Fruit fly (Drosophila melanogaster) whole organism, embryonic: ENCODE data around the gene CG2059.
A peak's percentile ranks its signal among the peaks of the same experiment; 100 is the strongest.

Experiments used
- CG10267 ChIP-seq: fragments of 200-800 bp; sonication (Bioruptor generic); optimal IDR thresholded peaks from 2 replicates; lab custom pipeline; 2018; ENCODE audit warnings: missing biosample characterization, mild to moderate bottlenecking, missing genetic modification characterization, moderate library complexity
- CG12155 ChIP-seq: fragments of 200-800 bp; sonication (Bioruptor generic); optimal IDR thresholded peaks from 3 replicates; lab custom pipeline; 2016; ENCODE audit warnings: missing biosample characterization, missing genetic modification characterization
- CG13287 ChIP-seq: fragments of 200-800 bp; sonication (Bioruptor generic); IDR thresholded peaks from 2 replicates; pipeline ENCODE4 v1.3.6; 2022; ENCODE audit warnings: missing biosample characterization, missing genetic modification characterization; ENCODE audit not compliant: partially characterized antibody
- CG15696 ChIP-seq: fragments of 200-800 bp; sonication (Bioruptor generic); optimal IDR thresholded peaks from 2 replicates; lab custom pipeline; 2019; ENCODE audit warnings: missing biosample characterization, mild to moderate bottlenecking, missing genetic modification characterization, moderate library complexity
- CG17568 ChIP-seq: fragments of 200-800 bp; sonication (Bioruptor generic); optimal IDR thresholded peaks from 2 replicates; lab custom pipeline; 2018; ENCODE audit warnings: missing biosample characterization, mild to moderate bottlenecking, missing genetic modification characterization, moderate library complexity
- CG34224 ChIP-seq: fragments of 200-800 bp; sonication (Bioruptor generic); IDR thresholded peaks from 3 replicates; pipeline ENCODE4 v1.3.6; 2022; ENCODE audit warnings: missing biosample characterization, missing genetic modification characterization; ENCODE audit not compliant: partially characterized antibody
- CG4282 ChIP-seq: fragments of 200-800 bp; sonication (Bioruptor generic); optimal IDR thresholded peaks from 2 replicates; lab custom pipeline; 2016; ENCODE audit warnings: missing biosample characterization, missing genetic modification characterization
- CG4328 ChIP-seq: fragments of 200-800 bp; sonication (Bioruptor generic); optimal IDR thresholded peaks from 3 replicates; lab custom pipeline; 2017; ENCODE audit warnings: missing biosample characterization, missing genetic modification reagents, missing genetic modification characterization
- CG4730 ChIP-seq: fragments of 200-800 bp; sonication (Bioruptor generic); IDR thresholded peaks from 2 replicates; pipeline ENCODE4 v1.3.6; 2022; ENCODE audit warnings: missing biosample characterization, missing genetic modification characterization
- CG7357 ChIP-seq: fragments of 200-800 bp; sonication (Bioruptor generic); IDR thresholded peaks from 3 replicates; pipeline ENCODE4 v1.3.6; 2022; ENCODE audit warnings: missing biosample characterization, missing genetic modification characterization
- CG7963 ChIP-seq: fragments of 200-800 bp; sonication (Bioruptor generic); IDR thresholded peaks from 3 replicates; pipeline ENCODE4 v1.3.6; 2022; ENCODE audit warnings: missing biosample characterization, missing genetic modification characterization; ENCODE audit not compliant: partially characterized antibody
- CG9797 ChIP-seq: fragments of 200-800 bp; sonication (Bioruptor generic); optimal IDR thresholded peaks from 3 replicates; lab custom pipeline; 2018; ENCODE audit warnings: missing biosample characterization, mild to moderate bottlenecking, missing genetic modification characterization
- CG9932 ChIP-seq: fragments of 200-800 bp; sonication (Bioruptor generic); IDR thresholded peaks from 2 replicates; pipeline ENCODE4 v1.3.6; 2022; ENCODE audit warnings: missing biosample characterization, missing genetic modification characterization
- D ChIP-seq, 2 experiments: fragments of 200-800 bp in 1 of 2; fragments of >200 bp in 1 of 2; sonication (Bioruptor generic) in 1 of 2; optimal IDR thresholded peaks; 2 replicates in 1 of 2; 3 replicates in 1 of 2; lab custom pipeline; 2017; ENCODE audit warnings: mild to moderate bottlenecking in 1 of 2, missing biosample characterization in 1 of 2, missing genetic modification characterization in 1 of 2, missing genetic modification reagents in 1 of 2
- Dek ChIP-seq: fragments of 200-800 bp; sonication (Bioruptor generic); optimal IDR thresholded peaks from 3 replicates; lab custom pipeline; 2019; ENCODE audit warnings: missing biosample characterization, mild to moderate bottlenecking, missing genetic modification characterization, moderate library complexity
- Dip2 ChIP-seq: fragments of 200-800 bp; sonication (Bioruptor generic); IDR thresholded peaks from 2 replicates; pipeline ENCODE4 v1.3.6; 2022; ENCODE audit warnings: missing biosample characterization, missing genetic modification characterization
- Hmx ChIP-seq: fragments of 200-800 bp; sonication (Bioruptor generic); optimal IDR thresholded peaks from 2 replicates; lab custom pipeline; 2016; ENCODE audit warnings: missing biosample characterization, missing genetic modification characterization
- Myb ChIP-seq: fragments of 200-800 bp; sonication (Bioruptor generic); optimal IDR thresholded peaks from 2 replicates; lab custom pipeline; 2016; ENCODE audit warnings: missing biosample characterization, missing genetic modification characterization
- Ravus ChIP-seq: fragments of 200-800 bp; sonication (Bioruptor generic); IDR thresholded peaks from 2 replicates; pipeline ENCODE4 v1.3.6; 2022; ENCODE audit warnings: missing biosample characterization, missing genetic modification characterization
- Side ChIP-seq: fragments of 200-800 bp; sonication (Bioruptor generic); optimal IDR thresholded peaks from 2 replicates; lab custom pipeline; 2016; ENCODE audit warnings: missing biosample characterization, missing genetic modification characterization
- Usf ChIP-seq: fragments of 200-800 bp; sonication (Bioruptor generic); optimal IDR thresholded peaks from 2 replicates; lab custom pipeline; 2017; ENCODE audit warnings: missing genotype, missing biosample characterization, missing genetic modification characterization
- ara ChIP-seq: fragments of 200-800 bp; sonication (Bioruptor generic); IDR thresholded peaks from 2 replicates; pipeline ENCODE4 v1.3.6; 2022; ENCODE audit warnings: missing biosample characterization, missing genetic modification characterization
- ash1 ChIP-seq: fragments of 200-800 bp; sonication (Bioruptor generic); optimal IDR thresholded peaks from 2 replicates; lab custom pipeline; 2018; ENCODE audit warnings: missing biosample characterization, mild to moderate bottlenecking, missing genetic modification characterization
- bowl ChIP-seq: fragments of 200-800 bp; sonication (Bioruptor generic); IDR thresholded peaks from 2 replicates; pipeline ENCODE4 v1.3.6; 2022; ENCODE audit warnings: missing biosample characterization, missing genetic modification characterization
- chinmo ChIP-seq: fragments of 200-800 bp; sonication (Bioruptor generic); IDR thresholded peaks from 4 replicates; pipeline ENCODE4 v1.3.6; 2022; ENCODE audit warnings: missing biosample characterization, missing genetic modification characterization; ENCODE audit not compliant: partially characterized antibody
- croc ChIP-seq: fragments of 200-800 bp; sonication (Bioruptor generic); conservative IDR thresholded peaks from 3 replicates; pipeline ENCODE4 v1.3.6; 2022; ENCODE audit warnings: missing biosample characterization, missing genetic modification characterization
- da ChIP-seq: fragments of 200-800 bp; sonication (Bioruptor generic); optimal IDR thresholded peaks from 2 replicates; lab custom pipeline; 2016; ENCODE audit warnings: missing biosample characterization, missing genetic modification characterization
- disco-r ChIP-seq: fragments of 200-800 bp; sonication (Bioruptor generic); optimal IDR thresholded peaks from 2 replicates; lab custom pipeline; 2016; ENCODE audit warnings: missing biosample characterization, missing genetic modification characterization
- eve ChIP-seq, 2 experiments: fragments of >200 bp; optimal IDR thresholded peaks; 2 replicates each; lab custom pipeline; 2017; ENCODE audit warnings: missing biosample characterization in 2 of 2, missing genetic modification characterization in 2 of 2
- fd102C ChIP-seq: fragments of 200-800 bp; sonication (Bioruptor generic); optimal IDR thresholded peaks from 2 replicates; lab custom pipeline; 2018; ENCODE audit warnings: missing biosample characterization, mild to moderate bottlenecking, missing genetic modification characterization, moderate library complexity
- fd96Cb ChIP-seq: fragments of 200-800 bp; sonication (Bioruptor generic); optimal IDR thresholded peaks from 2 replicates; lab custom pipeline; 2018; ENCODE audit warnings: missing biosample characterization, mild to moderate bottlenecking, missing genetic modification characterization, moderate library complexity
- hbn ChIP-seq: fragments of 200-800 bp; sonication (Bioruptor generic); IDR thresholded peaks from 2 replicates; pipeline ENCODE4 v1.3.6; 2022; ENCODE audit warnings: missing biosample characterization, missing genetic modification characterization; ENCODE audit not compliant: partially characterized antibody
- ind ChIP-seq: fragments of 200-800 bp; sonication (Bioruptor generic); optimal IDR thresholded peaks from 3 replicates; lab custom pipeline; 2016; ENCODE audit warnings: missing biosample characterization, missing genetic modification characterization
- jigr1 ChIP-seq: fragments of 200-800 bp; sonication (Bioruptor generic); IDR thresholded peaks from 3 replicates; pipeline ENCODE4 v1.3.6; 2022; ENCODE audit warnings: missing biosample characterization, missing genetic modification characterization
- lab ChIP-seq: fragments of 200-800 bp; sonication (Bioruptor generic); optimal IDR thresholded peaks from 3 replicates; lab custom pipeline; 2017; ENCODE audit warnings: missing biosample characterization, missing genetic modification characterization, mild to moderate bottlenecking, moderate library complexity, missing genetic modification reagents
- luna ChIP-seq: fragments of 200-800 bp; sonication (Bioruptor generic); optimal IDR thresholded peaks from 2 replicates; lab custom pipeline; 2016; ENCODE audit warnings: missing biosample characterization, missing genetic modification characterization
- mld ChIP-seq: fragments of 200-800 bp; sonication (Bioruptor generic); IDR thresholded peaks from 3 replicates; pipeline ENCODE4 v1.3.6; 2022; ENCODE audit warnings: missing biosample characterization, missing genetic modification characterization; ENCODE audit not compliant: partially characterized antibody
- nerfin-1 ChIP-seq: fragments of 200-800 bp; sonication (Bioruptor generic); optimal IDR thresholded peaks from 3 replicates; lab custom pipeline; 2019; ENCODE audit warnings: missing biosample characterization, mild to moderate bottlenecking, missing genetic modification characterization, moderate library complexity
- org-1 ChIP-seq: fragments of 200-800 bp; sonication (Bioruptor generic); optimal IDR thresholded peaks from 2 replicates; lab custom pipeline; 2017; ENCODE audit warnings: missing biosample characterization, missing genetic modification characterization
- pb ChIP-seq: fragments of 200-800 bp; sonication (Bioruptor generic); optimal IDR thresholded peaks from 3 replicates; lab custom pipeline; 2016; ENCODE audit warnings: missing biosample characterization, missing genetic modification characterization
- peb ChIP-seq: fragments of 200-800 bp; sonication (Bioruptor generic); IDR thresholded peaks from 2 replicates; pipeline ENCODE4 v1.3.6; 2022; ENCODE audit warnings: missing biosample characterization, missing genetic modification characterization
- pfk ChIP-seq: fragments of 200-800 bp; sonication (Bioruptor generic); optimal IDR thresholded peaks from 2 replicates; lab custom pipeline; 2018; ENCODE audit warnings: missing biosample characterization, mild to moderate bottlenecking, missing genetic modification characterization, moderate library complexity
- pros ChIP-seq: fragments of 200-800 bp; sonication (Bioruptor generic); optimal IDR thresholded peaks from 3 replicates; lab custom pipeline; 2019; ENCODE audit warnings: missing biosample characterization, mild to moderate bottlenecking, missing genetic modification characterization, moderate library complexity
- pum ChIP-seq: fragments of 200-800 bp; sonication (Bioruptor generic); optimal IDR thresholded peaks from 2 replicates; lab custom pipeline; 2016; ENCODE audit warnings: missing biosample characterization, missing genetic modification characterization
- sd ChIP-seq: fragments of 200-800 bp; sonication (Bioruptor generic); optimal IDR thresholded peaks from 3 replicates; lab custom pipeline; 2018; ENCODE audit warnings: missing biosample characterization, mild to moderate bottlenecking, missing genetic modification characterization, moderate library complexity
- sr ChIP-seq: fragments of 200-800 bp; sonication (Bioruptor generic); IDR thresholded peaks from 3 replicates; pipeline ENCODE4 v1.3.6; 2022; ENCODE audit warnings: missing biosample characterization, missing genetic modification characterization
- vfl ChIP-seq: fragments of 200-800 bp; sonication (Bioruptor generic); optimal IDR thresholded peaks from 2 replicates; lab custom pipeline; 2016; ENCODE audit warnings: missing biosample characterization, missing genetic modification characterization
- wdn ChIP-seq: fragments of 200-800 bp; sonication (Bioruptor generic); IDR thresholded peaks from 2 replicates; pipeline ENCODE4 v1.3.6; 2022; ENCODE audit warnings: missing biosample characterization, missing genetic modification characterization

CG2059 gene

dm6 chrX:7336121-7336961 is 50.2 kb downstream of the CG2059 start (continued):
- TF ChIP-seq hbn (GFP tag; lab: Robert Waterston, UW) (no peak), sr (peak; percentile 47; the same call in 1 of the 3 replicates), pfk (GFP tag; lab: Kevin White, UChicago) (no peak), CG4282 (GFP tag; lab: Kevin White, UChicago) (peak; percentile 64), pum (GFP tag; lab: Kevin White, UChicago) (peak; percentile 90), pros (no peak), CG9797 (GFP tag; lab: Kevin White, UChicago) (peak; percentile 3), D (optimal IDR thresholded peaks at IDR 0.05; lab: Kevin White, UChicago) (no peak), D (GFP tag; optimal IDR thresholded peaks at IDR 0.05; lab: Kevin White, UChicago) (peak; percentile 91), CG34224 (no peak), CG7963 (GFP tag; lab: Robert Waterston, UW) (no peak), Dip2 (GFP tag; lab: Robert Waterston, UW) (no peak), luna (peak; percentile 68), CG4328 (peak; percentile 18), Usf (GFP tag; lab: Kevin White, UChicago) (peak; percentile 82), wdn (GFP tag; lab: Robert Waterston, UW) (peak; percentile 59), pb (GFP tag; lab: Kevin White, UChicago) (peak; percentile 78), jigr1 (peak; percentile 78; the same call in 2 of the 3 replicates), peb (GFP tag; lab: Robert Waterston, UW) (peak; percentile 78), Dek (tag; lab: Kevin White, UChicago) (peak; percentile 76), vfl (peak; percentile 53), CG17568 (GFP tag; lab: Kevin White, UChicago) (peak; percentile 73), bowl (peak; percentile 48; the same call in 1 of the 2 replicates), Ravus (GFP tag; lab: Robert Waterston, UW) (peak; percentile 49), fd96Cb (tag; lab: Kevin White, UChicago) (peak; percentile 96), org-1 (GFP tag; lab: Kevin White, UChicago) (peak; percentile 89), sd (tag; lab: Kevin White, UChicago) (peak; percentile 71), fd102C (GFP tag; lab: Kevin White, UChicago) (peak; percentile 63), ara (GFP tag; lab: Robert Waterston, UW) (peak; percentile 88), mld (GFP tag; lab: Robert Waterston, UW) (no peak), eve (GFP tag; optimal IDR thresholded peaks at IDR 0.05; lab: Kevin White, UChicago) (peak in 1 of 2 experiments; percentile 96), Side (GFP tag; lab: Kevin White, UChicago) (peak; percentile 90), CG12155 (GFP tag; lab: Kevin White, UChicago) (peak; percentile 72), nerfin-1 (tag; lab: Kevin White, UChicago) (peak; percentile 91), Hmx (GFP tag; lab: Kevin White, UChicago) (peak; percentile 52), ind (peak; percentile 89), CG15696 (peak; percentile 88), CG4730 (GFP tag; lab: Robert Waterston, UW) (peak; percentile 72), croc (GFP tag; lab: Robert Waterston, UW) (peak; percentile 87), da (GFP tag; lab: Kevin White, UChicago) (peak; percentile 84), lab (GFP tag; lab: Kevin White, UChicago) (peak; percentile 87), Myb (GFP tag; lab: Kevin White, UChicago) (peak; percentile 72), ash1 (no peak), CG10267 (peak; percentile 87), disco-r (peak; percentile 71), chinmo (GFP tag; lab: Robert Waterston, UW) (peak; percentile 79; the same call in 3 of the 4 replicates), CG7357 (GFP tag; lab: Robert Waterston, UW) (peak; percentile 79), CG13287 (GFP tag; lab: Robert Waterston, UW) (no peak), CG9932 (GFP tag; lab: Robert Waterston, UW) (peak; percentile 52)
